Worm (Caenorhabditis elegans) whole organism, early embryonic: Measurements from ENCODE around the gene Y69H2.1.

Experiments
- ama-1 ChIP-seq: fragments of 150-350 bp; optimal IDR thresholded peaks from 2 replicates; lab custom pipeline; 2014
- hnd-1 ChIP-seq: sonication (generic microtip); optimal IDR thresholded peaks from 2 replicates; lab custom pipeline; 2016; ENCODE audit warnings: missing genetic modification characterization, missing compliant biosample characterization

DNA sequence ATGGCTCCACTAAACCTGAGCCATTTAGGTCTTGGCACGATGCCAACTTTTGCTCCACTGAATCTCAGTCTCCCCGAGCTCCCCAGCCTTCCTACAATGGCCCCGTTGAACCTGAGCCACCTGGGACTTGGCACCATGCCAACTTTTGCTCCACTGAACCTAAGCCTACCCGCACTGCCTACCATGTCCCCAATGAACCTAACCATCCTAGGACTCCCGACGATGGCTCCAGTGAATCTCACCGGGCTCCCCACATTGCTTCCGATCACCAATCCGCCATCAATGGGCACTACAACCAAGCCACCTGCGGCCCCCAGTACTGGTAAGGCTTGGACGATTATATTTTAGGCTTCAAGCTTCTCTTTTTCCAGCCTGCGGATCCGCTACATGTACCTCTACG is 49.4 kb upstream of the Y69H2.1 start:
- TF ChIP-seq hnd-1 (tag; lab: Kevin White, UChicago) (no peak), ama-1 (lab: Kevin White, UChicago) (no peak)
